Fruit fly (Drosophila melanogaster) whole organism, embryonic: ENCODE measurements around the gene CG6927.

ENCODE experiments used
- Abd-B ChIP-seq: fragments of 200-800 bp; sonication (Bioruptor generic); optimal IDR thresholded peaks from 2 replicates; lab custom pipeline; 2018; ENCODE audit warnings: missing biosample characterization, mild to moderate bottlenecking, missing genetic modification characterization, moderate library complexity
- BtbVII ChIP-seq: fragments of 200-800 bp; sonication (Bioruptor generic); optimal IDR thresholded peaks from 3 replicates; lab custom pipeline; 2017; ENCODE audit warnings: missing biosample characterization, mild to moderate bottlenecking, missing genetic modification characterization
- CG10321 ChIP-seq: fragments of 200-800 bp; sonication (Bioruptor generic); IDR thresholded peaks from 2 replicates; pipeline ENCODE4 v1.3.6; 2022; ENCODE audit warnings: missing biosample characterization, missing genetic modification characterization
- CG10366 ChIP-seq: fragments of 200-800 bp; sonication (Bioruptor generic); IDR thresholded peaks from 2 replicates; pipeline ENCODE4 v1.3.6; 2022; ENCODE audit warnings: missing biosample characterization, missing genetic modification characterization
- CG11696 ChIP-seq: fragments of 200-800 bp; sonication (Bioruptor generic); IDR thresholded peaks from 2 replicates; pipeline ENCODE4 v1.3.6; 2022; ENCODE audit warnings: missing biosample characterization, missing genetic modification characterization
- CG12236 ChIP-seq: fragments of 200-800 bp; sonication (Bioruptor generic); optimal IDR thresholded peaks from 2 replicates; lab custom pipeline; 2016; ENCODE audit warnings: missing biosample characterization, missing genetic modification characterization
- CG13287 ChIP-seq: fragments of 200-800 bp; sonication (Bioruptor generic); IDR thresholded peaks from 2 replicates; pipeline ENCODE4 v1.3.6; 2022; ENCODE audit warnings: missing biosample characterization, missing genetic modification characterization; ENCODE audit not compliant: partially characterized antibody
- CG13424 ChIP-seq: fragments of 200-800 bp; sonication (Bioruptor generic); optimal IDR thresholded peaks from 2 replicates; lab custom pipeline; 2019; ENCODE audit warnings: missing biosample characterization, mild to moderate bottlenecking, missing genetic modification characterization, moderate library complexity
- CG14667 ChIP-seq: fragments of 200-800 bp; sonication (Bioruptor generic); IDR thresholded peaks from 2 replicates; pipeline ENCODE4 v1.3.6; 2022; ENCODE audit warnings: missing biosample characterization, missing genetic modification characterization
- CG15073 ChIP-seq: fragments of 200-800 bp; sonication (Bioruptor generic); optimal IDR thresholded peaks from 2 replicates; lab custom pipeline; 2016; ENCODE audit warnings: missing biosample characterization, missing genetic modification characterization
- CG15479 ChIP-seq: fragments of 200-800 bp; sonication (Bioruptor generic); optimal IDR thresholded peaks from 3 replicates; lab custom pipeline; 2019; ENCODE audit warnings: missing biosample characterization, mild to moderate bottlenecking, missing genetic modification characterization, moderate library complexity
- CG15514 ChIP-seq: fragments of 200-800 bp; sonication (Bioruptor generic); optimal IDR thresholded peaks from 3 replicates; lab custom pipeline; 2017; ENCODE audit warnings: missing biosample characterization, missing genetic modification characterization, mild to moderate bottlenecking, moderate library complexity, missing genetic modification reagents
- CG16779 ChIP-seq: fragments of 200-800 bp; sonication (Bioruptor generic); IDR thresholded peaks from 2 replicates; pipeline ENCODE4 v1.3.6; 2022; ENCODE audit warnings: missing biosample characterization, missing genetic modification characterization
- CG18262 ChIP-seq: fragments of 200-800 bp; optimal IDR thresholded peaks from 3 replicates; lab custom pipeline; 2019; ENCODE audit warnings: missing biosample characterization, mild to moderate bottlenecking, missing genetic modification characterization, moderate library complexity
- CG2120 ChIP-seq: fragments of 200-800 bp; sonication (Bioruptor generic); optimal IDR thresholded peaks from 3 replicates; lab custom pipeline; 2016; ENCODE audit warnings: missing biosample characterization, missing genetic modification characterization
- CG31441 ChIP-seq: fragments of 200-800 bp; sonication (Bioruptor generic); IDR thresholded peaks from 2 replicates; pipeline ENCODE4 v1.3.6; 2022; ENCODE audit warnings: missing biosample characterization, missing genetic modification characterization
- CG42726 ChIP-seq: fragments of 200-800 bp; sonication (Bioruptor generic); IDR thresholded peaks from 2 replicates; pipeline ENCODE4 v1.3.6; 2022; ENCODE audit warnings: missing biosample characterization, missing genetic modification characterization; ENCODE audit not compliant: partially characterized antibody
- CG4617 ChIP-seq: fragments of 200-800 bp; sonication (Bioruptor generic); optimal IDR thresholded peaks from 3 replicates; lab custom pipeline; 2016; ENCODE audit warnings: missing biosample characterization, missing genetic modification characterization, borderline replicate concordance
- CG6683 ChIP-seq: fragments of 200-800 bp; sonication (Bioruptor generic); optimal IDR thresholded peaks from 2 replicates; lab custom pipeline; 2017; ENCODE audit warnings: missing biosample characterization, mild to moderate bottlenecking, missing genetic modification characterization, missing genetic modification reagents
- CG6854 ChIP-seq: fragments of 200-800 bp; sonication (Bioruptor generic); optimal IDR thresholded peaks from 3 replicates; lab custom pipeline; 2017; ENCODE audit warnings: missing biosample characterization, mild to moderate bottlenecking, missing genetic modification characterization
- CG8924 ChIP-seq: fragments of 200-800 bp; optimal IDR thresholded peaks from 3 replicates; lab custom pipeline; 2019; ENCODE audit warnings: missing biosample characterization, mild to moderate bottlenecking, missing genetic modification characterization, moderate library complexity
- CG9817 ChIP-seq: fragments of 200-800 bp; sonication (Bioruptor generic); optimal IDR thresholded peaks from 2 replicates; lab custom pipeline; 2018; ENCODE audit warnings: missing biosample characterization, mild to moderate bottlenecking, missing genetic modification characterization, moderate library complexity
- Dip3 ChIP-seq: fragments of 200-800 bp; sonication (Bioruptor generic); optimal IDR thresholded peaks from 3 replicates; lab custom pipeline; 2016; ENCODE audit warnings: missing biosample characterization, missing genetic modification characterization
- Drgx ChIP-seq: fragments of 200-800 bp; sonication (Bioruptor generic); IDR thresholded peaks from 2 replicates; pipeline ENCODE4 v1.3.6; 2022; ENCODE audit warnings: missing biosample characterization, missing genetic modification characterization
- E2f2 ChIP-seq: fragments of 200-800 bp; sonication (Bioruptor generic); IDR thresholded peaks from 2 replicates; pipeline ENCODE4 v1.3.6; 2022; ENCODE audit warnings: missing biosample characterization, missing genetic modification characterization
- Gug ChIP-seq: fragments of 200-800 bp; sonication (Bioruptor generic); IDR thresholded peaks from 4 replicates; pipeline ENCODE4 v1.3.6; 2022; ENCODE audit warnings: missing biosample characterization, missing genetic modification characterization
- Hey ChIP-seq: fragments of 200-800 bp; sonication (Bioruptor generic); optimal IDR thresholded peaks from 3 replicates; lab custom pipeline; 2018; ENCODE audit warnings: missing biosample characterization, mild to moderate bottlenecking, missing genetic modification characterization
- HmgZ ChIP-seq: fragments of 200-800 bp; sonication (Bioruptor generic); optimal IDR thresholded peaks from 2 replicates; lab custom pipeline; 2018; ENCODE audit warnings: missing biosample characterization, mild to moderate bottlenecking, missing genetic modification characterization
- Mad ChIP-seq: fragments of 200-800 bp; sonication (Bioruptor generic); optimal IDR thresholded peaks from 2 replicates; lab custom pipeline; 2016; ENCODE audit warnings: missing biosample characterization, missing genetic modification characterization
- Nf-YC ChIP-seq: fragments of 200-800 bp; optimal IDR thresholded peaks from 3 replicates; lab custom pipeline; 2019; ENCODE audit warnings: missing biosample characterization, mild to moderate bottlenecking, missing genetic modification characterization, moderate library complexity
- Ptx1 ChIP-seq: fragments of 200-800 bp; sonication (Bioruptor generic); IDR thresholded peaks from 2 replicates; pipeline ENCODE4 v1.3.6; 2022; ENCODE audit warnings: missing biosample characterization, missing genetic modification characterization
- Sox102F ChIP-seq: fragments of 200-800 bp; sonication (Bioruptor generic); optimal IDR thresholded peaks from 2 replicates; lab custom pipeline; 2018; ENCODE audit warnings: missing biosample characterization, mild to moderate bottlenecking, missing genetic modification characterization, moderate library complexity
- Taf1 ChIP-seq: fragments of 200-800 bp; sonication (Bioruptor generic); IDR thresholded peaks from 2 replicates; pipeline ENCODE4 v1.3.6; 2022; ENCODE audit warnings: missing biosample characterization, missing genetic modification characterization
- Tbp ChIP-seq: fragments of >200 bp; optimal IDR thresholded peaks from 2 replicates; lab custom pipeline; 2018; ENCODE audit warnings: missing biosample characterization, missing genetic modification characterization
- Xbp1 ChIP-seq: fragments of 200-800 bp; sonication (Bioruptor generic); optimal IDR thresholded peaks from 3 replicates; lab custom pipeline; 2016; ENCODE audit warnings: missing biosample characterization, mild to moderate bottlenecking, missing genetic modification characterization
- ato ChIP-seq: fragments of 200-800 bp; sonication (Bioruptor generic); IDR thresholded peaks from 2 replicates; pipeline ENCODE4 v1.3.6; 2022; ENCODE audit warnings: missing biosample characterization, missing genetic modification characterization; ENCODE audit not compliant: partially characterized antibody
- btn ChIP-seq: fragments of 200-800 bp; sonication (Bioruptor generic); optimal IDR thresholded peaks from 2 replicates; lab custom pipeline; 2016; ENCODE audit warnings: missing biosample characterization, missing genetic modification characterization
- cas ChIP-seq: fragments of 200-800 bp; sonication (Bioruptor generic); IDR thresholded peaks from 2 replicates; pipeline ENCODE4 v1.3.6; 2022; ENCODE audit warnings: missing biosample characterization, missing genetic modification characterization
- corto ChIP-seq: fragments of 200-800 bp; sonication (Bioruptor generic); optimal IDR thresholded peaks from 2 replicates; lab custom pipeline; 2016; ENCODE audit warnings: missing biosample characterization, mild to moderate bottlenecking, missing genetic modification characterization, moderate library complexity
- dpn ChIP-seq, 2 experiments: fragments of 200-800 bp; sonication (Bioruptor generic); optimal IDR thresholded peaks; 3 replicates each; lab custom pipeline; 2016; ENCODE audit warnings: missing biosample characterization in 2 of 2, missing genetic modification characterization in 2 of 2
- ewg ChIP-seq: fragments of 200-800 bp; sonication (Bioruptor generic); optimal IDR thresholded peaks from 3 replicates; lab custom pipeline; 2017; ENCODE audit warnings: mild to moderate bottlenecking, missing biosample characterization, missing genetic modification reagents, missing genetic modification characterization
- fru ChIP-seq: fragments of >200 bp; optimal IDR thresholded peaks from 2 replicates; lab custom pipeline; 2017
- ham ChIP-seq: fragments of 200-800 bp; sonication (Bioruptor generic); IDR thresholded peaks from 2 replicates; pipeline ENCODE4 v1.3.6; 2022; ENCODE audit warnings: missing biosample characterization, missing genetic modification characterization
- oc ChIP-seq: fragments of 200-800 bp; sonication (Bioruptor generic); optimal IDR thresholded peaks from 2 replicates; lab custom pipeline; 2018; ENCODE audit warnings: missing biosample characterization, mild to moderate bottlenecking, missing genetic modification characterization, moderate library complexity
- sr ChIP-seq: fragments of 200-800 bp; sonication (Bioruptor generic); IDR thresholded peaks from 3 replicates; pipeline ENCODE4 v1.3.6; 2022; ENCODE audit warnings: missing biosample characterization, missing genetic modification characterization
- stwl ChIP-seq: fragments of 200-800 bp; sonication (Bioruptor generic); optimal IDR thresholded peaks from 3 replicates; lab custom pipeline; 2018; ENCODE audit warnings: missing biosample characterization, mild to moderate bottlenecking, missing genetic modification characterization, moderate library complexity
- sug ChIP-seq: fragments of 200-800 bp; optimal IDR thresholded peaks from 2 replicates; lab custom pipeline; 2019; ENCODE audit warnings: missing biosample characterization, mild to moderate bottlenecking, missing genetic modification characterization, moderate library complexity
- tap ChIP-seq: fragments of 200-800 bp; optimal IDR thresholded peaks from 3 replicates; lab custom pipeline; 2019; ENCODE audit warnings: missing biosample characterization, mild to moderate bottlenecking, missing genetic modification characterization, moderate library complexity
- wdn ChIP-seq: fragments of 200-800 bp; sonication (Bioruptor generic); IDR thresholded peaks from 2 replicates; pipeline ENCODE4 v1.3.6; 2022; ENCODE audit warnings: missing biosample characterization, missing genetic modification characterization
- wek ChIP-seq: fragments of 200-800 bp; sonication (Bioruptor generic); optimal IDR thresholded peaks from 3 replicates; lab custom pipeline; 2018; ENCODE audit warnings: missing biosample characterization, mild to moderate bottlenecking, missing genetic modification characterization, moderate library complexity
- wor ChIP-seq: fragments of 200-800 bp; sonication (Bioruptor generic); IDR thresholded peaks from 2 replicates; pipeline ENCODE4 v1.3.6; 2022; ENCODE audit warnings: missing biosample characterization, missing genetic modification characterization
- z ChIP-seq: fragments of 200-800 bp; sonication (Bioruptor generic); IDR thresholded peaks from 3 replicates; pipeline ENCODE4 v1.3.6; 2022; ENCODE audit warnings: missing biosample characterization, missing genetic modification characterization

The CG6927 gene

dm6 chrX:4911765-4912245 lies 5.1 kb downstream of the CG6927 start (continued):
- TF ChIP-seq CG10321 (GFP tag; lab: Robert Waterston, UW) (no peak), tap (tag; lab: Kevin White, UChicago) (no peak), CG13287 (no peak), ham (no peak), CG6854 (no peak), CG18262 (tag; lab: Kevin White, UChicago) (no peak), CG10366 (GFP tag; lab: Robert Waterston, UW) (no peak), dpn (GFP tag; optimal IDR thresholded peaks at IDR 0.05; lab: Kevin White, UChicago) (peak in 1 of 2 experiments; percentile 3), Nf-YC (tag; lab: Kevin White, UChicago) (no peak), CG15479 (GFP tag; lab: Kevin White, UChicago) (no peak), CG15073 (no peak), wek (GFP tag; lab: Kevin White, UChicago) (no peak), z (GFP tag; lab: Robert Waterston, UW) (no peak), sug (tag; lab: Kevin White, UChicago) (no peak), CG42726 (GFP tag; lab: Robert Waterston, UW) (no peak), CG12236 (no peak), cas (no peak), oc (no peak), CG31441 (GFP tag; lab: Robert Waterston, UW) (peak; percentile 19; the same call in 1 of the 2 replicates), CG9817 (tag; lab: Kevin White, UChicago) (no peak), E2f2 (GFP tag; lab: Robert Waterston, UW) (no peak), CG13424 (peak; percentile 22), Tbp (no peak), corto (GFP tag; lab: Kevin White, UChicago) (no peak), CG6683 (GFP tag; lab: Kevin White, UChicago) (no peak), sr (GFP tag; lab: Robert Waterston, UW) (no peak), Hey (no peak), Taf1 (GFP tag; lab: Robert Waterston, UW) (no peak), BtbVII (GFP tag; lab: Kevin White, UChicago) (no peak), CG4617 (GFP tag; lab: Kevin White, UChicago) (no peak), CG11696 (GFP tag; lab: Robert Waterston, UW) (no peak), HmgZ (tag; lab: Kevin White, UChicago) (no peak), ewg (GFP tag; lab: Kevin White, UChicago) (no peak), CG8924 (tag; lab: Kevin White, UChicago) (no peak), stwl (tag; lab: Kevin White, UChicago) (peak; percentile 70), Xbp1 (GFP tag; lab: Kevin White, UChicago) (peak; percentile 8), Mad (GFP tag; lab: Kevin White, UChicago) (no peak), btn (GFP tag; lab: Kevin White, UChicago) (no peak), CG2120 (GFP tag; lab: Kevin White, UChicago) (peak; percentile 12), CG14667 (GFP tag; lab: Robert Waterston, UW) (no peak), Dip3 (GFP tag; lab: Kevin White, UChicago) (no peak), Ptx1 (GFP tag; lab: Robert Waterston, UW) (no peak), CG15514 (no peak), Abd-B (no peak), CG16779 (no peak), Drgx (GFP tag; lab: Robert Waterston, UW) (peak; percentile 64), wdn (GFP tag; lab: Robert Waterston, UW) (no peak), fru (no peak), Sox102F (no peak), wor (GFP tag; lab: Robert Waterston, UW) (no peak), Gug (no peak), ato (GFP tag; lab: Robert Waterston, UW) (no peak)
